Fruit fly (Drosophila melanogaster): ENCODE measurements around the gene Src64B.

- TF ChIP-seq Myc (optimal IDR thresholded peaks at IDR 0.05) (no peak), Abd-B (GFP tag; optimal IDR thresholded peaks at IDR 0.05) (no peak), psq (GFP tag; optimal IDR thresholded peaks at IDR 0.05) (no peak), Hr83 (GFP tag; optimal IDR thresholded peaks at IDR 0.05; ENCODE audit: poor library complexity, severe bottlenecking) (no peak), foxo (GFP tag; optimal IDR thresholded peaks at IDR 0.05) (no peak), lola (GFP tag; optimal IDR thresholded peaks at IDR 0.05) (no peak)
These were observed 70.9 kb downstream of the Src64B start, which contains the start of gene CG33777 for dm6 chr3L:4555136-4555535.
